Fruit fly (Drosophila melanogaster) whole organism, embryonic: Measurements from ENCODE around the gene Mzt1.
A peak's percentile ranks its signal among the peaks of the same experiment; 100 is the strongest.

Experiments
- Atf-2 ChIP-seq: fragments of 200-800 bp; sonication (Bioruptor generic); optimal IDR thresholded peaks from 2 replicates; lab custom pipeline; 2016; ENCODE audit warnings: missing biosample characterization, missing genetic modification characterization
- Bteb2 ChIP-seq: fragments of 200-800 bp; sonication (Bioruptor generic); optimal IDR thresholded peaks from 2 replicates; lab custom pipeline; 2016; ENCODE audit warnings: missing biosample characterization, missing genetic modification characterization
- CG10979 ChIP-seq: fragments of 200-800 bp; sonication (Bioruptor generic); optimal IDR thresholded peaks from 2 replicates; lab custom pipeline; 2018; ENCODE audit warnings: missing biosample characterization, mild to moderate bottlenecking, missing genetic modification characterization, moderate library complexity
- CG14014 ChIP-seq: fragments of 200-800 bp; sonication (Bioruptor generic); IDR thresholded peaks from 2 replicates; pipeline ENCODE4 v1.3.6; 2022; ENCODE audit warnings: missing biosample characterization, missing genetic modification characterization
- CG14965 ChIP-seq: fragments of 200-800 bp; sonication (Bioruptor generic); optimal IDR thresholded peaks from 2 replicates; lab custom pipeline; 2016; ENCODE audit warnings: missing biosample characterization, missing genetic modification characterization, borderline replicate concordance
- CG15073 ChIP-seq: fragments of 200-800 bp; sonication (Bioruptor generic); optimal IDR thresholded peaks from 2 replicates; lab custom pipeline; 2016; ENCODE audit warnings: missing biosample characterization, missing genetic modification characterization
- CG1602 ChIP-seq: fragments of 200-800 bp; sonication (Bioruptor generic); optimal IDR thresholded peaks from 3 replicates; lab custom pipeline; 2016; ENCODE audit warnings: missing biosample characterization, missing genetic modification characterization
- CG17328 ChIP-seq: fragments of 200-800 bp; sonication (Bioruptor generic); IDR thresholded peaks from 2 replicates; pipeline ENCODE4 v1.3.6; 2022; ENCODE audit warnings: missing biosample characterization, missing genetic modification characterization
- CG18011 ChIP-seq: fragments of 200-800 bp; sonication (Bioruptor generic); optimal IDR thresholded peaks from 2 replicates; lab custom pipeline; 2017; ENCODE audit warnings: missing biosample characterization, missing genetic modification characterization, mild to moderate bottlenecking, moderate library complexity, missing genotype
- CG30020 ChIP-seq: fragments of 200-800 bp; optimal IDR thresholded peaks from 2 replicates; lab custom pipeline; 2019; ENCODE audit warnings: missing biosample characterization, mild to moderate bottlenecking, missing genetic modification characterization, moderate library complexity
- CG32772 ChIP-seq: fragments of 200-800 bp; sonication (Bioruptor generic); IDR thresholded peaks from 2 replicates; pipeline ENCODE4 v1.3.6; 2022; ENCODE audit warnings: missing biosample characterization, missing genetic modification characterization
- CG33213 ChIP-seq: fragments of 200-800 bp; sonication (Bioruptor generic); optimal IDR thresholded peaks from 3 replicates; lab custom pipeline; 2016; ENCODE audit warnings: missing biosample characterization, missing genetic modification characterization
- CG4328 ChIP-seq: fragments of 200-800 bp; sonication (Bioruptor generic); optimal IDR thresholded peaks from 3 replicates; lab custom pipeline; 2017; ENCODE audit warnings: missing biosample characterization, missing genetic modification reagents, missing genetic modification characterization
- CG5953 ChIP-seq: fragments of 200-800 bp; sonication (Bioruptor generic); IDR thresholded peaks from 2 replicates; pipeline ENCODE4 v1.3.6; 2022; ENCODE audit warnings: missing biosample characterization, missing genetic modification characterization
- CG6765 ChIP-seq: fragments of 200-800 bp; sonication (Bioruptor generic); optimal IDR thresholded peaks from 3 replicates; lab custom pipeline; 2017; ENCODE audit warnings: missing biosample characterization, mild to moderate bottlenecking, missing genetic modification characterization
- CG6813 ChIP-seq: fragments of 200-800 bp; sonication (Bioruptor generic); optimal IDR thresholded peaks from 2 replicates; lab custom pipeline; 2017; ENCODE audit warnings: missing biosample characterization, missing genetic modification characterization, mild to moderate bottlenecking, moderate library complexity, missing genetic modification reagents
- CG7786 ChIP-seq: fragments of 200-800 bp; sonication (Bioruptor generic); optimal IDR thresholded peaks from 2 replicates; lab custom pipeline; 2016; ENCODE audit warnings: missing biosample characterization, missing genetic modification characterization
- D19B ChIP-seq: fragments of 200-800 bp; sonication (Bioruptor generic); optimal IDR thresholded peaks from 2 replicates; lab custom pipeline; 2017; ENCODE audit warnings: missing biosample characterization, mild to moderate bottlenecking, missing genetic modification characterization
- Deaf1 ChIP-seq: fragments of 200-800 bp; optimal IDR thresholded peaks from 3 replicates; lab custom pipeline; 2019; ENCODE audit warnings: missing biosample characterization, mild to moderate bottlenecking, missing genetic modification characterization, moderate library complexity
- Fer2 ChIP-seq: fragments of 200-800 bp; sonication (Bioruptor generic); optimal IDR thresholded peaks from 2 replicates; lab custom pipeline; 2018; ENCODE audit warnings: missing biosample characterization, mild to moderate bottlenecking, missing genetic modification characterization, moderate library complexity
- Fer3 ChIP-seq: fragments of 200-800 bp; sonication (Bioruptor generic); optimal IDR thresholded peaks from 2 replicates; lab custom pipeline; 2018; ENCODE audit warnings: missing biosample characterization, mild to moderate bottlenecking, missing genetic modification characterization, moderate library complexity
- HLH4C ChIP-seq: fragments of 200-800 bp; sonication (Bioruptor generic); IDR thresholded peaks from 3 replicates; pipeline ENCODE4 v1.3.6; 2022; ENCODE audit warnings: missing biosample characterization, missing genetic modification characterization; ENCODE audit not compliant: partially characterized antibody
- HmgD ChIP-seq: fragments of 200-800 bp; sonication (Bioruptor generic); optimal IDR thresholded peaks from 3 replicates; lab custom pipeline; 2016; ENCODE audit warnings: missing biosample characterization, missing genetic modification characterization
- Hr39 ChIP-seq: fragments of >200 bp; optimal IDR thresholded peaks from 2 replicates; lab custom pipeline; 2017
- Mrtf ChIP-seq: fragments of 200-800 bp; sonication (Bioruptor generic); IDR thresholded peaks from 3 replicates; pipeline ENCODE4 v1.3.6; 2022; ENCODE audit warnings: missing biosample characterization, missing genetic modification characterization
- NK7.1 ChIP-seq: fragments of 200-800 bp; sonication (Bioruptor generic); optimal IDR thresholded peaks from 3 replicates; lab custom pipeline; 2016; ENCODE audit warnings: missing biosample characterization, missing genetic modification characterization
- PHDP ChIP-seq: fragments of 200-800 bp; sonication (Bioruptor generic); optimal IDR thresholded peaks from 3 replicates; lab custom pipeline; 2018; ENCODE audit warnings: missing biosample characterization, mild to moderate bottlenecking, missing genetic modification characterization, moderate library complexity
- Pdp1 ChIP-seq, 2 experiments: fragments of 200-800 bp; sonication (Bioruptor generic); optimal IDR thresholded peaks; 3 replicates each; lab custom pipeline; 2016; ENCODE audit warnings: missing biosample characterization in 2 of 2, missing genetic modification characterization in 2 of 2, mild to moderate bottlenecking in 1 of 2, moderate library complexity in 1 of 2
- Sox100B ChIP-seq: fragments of 200-800 bp; sonication (Bioruptor generic); optimal IDR thresholded peaks from 3 replicates; lab custom pipeline; 2018; ENCODE audit warnings: missing biosample characterization, mild to moderate bottlenecking, missing genetic modification characterization
- Taf1 ChIP-seq: fragments of 200-800 bp; sonication (Bioruptor generic); IDR thresholded peaks from 2 replicates; pipeline ENCODE4 v1.3.6; 2022; ENCODE audit warnings: missing biosample characterization, missing genetic modification characterization
- Usf ChIP-seq: fragments of 200-800 bp; sonication (Bioruptor generic); optimal IDR thresholded peaks from 2 replicates; lab custom pipeline; 2017; ENCODE audit warnings: missing genotype, missing biosample characterization, missing genetic modification characterization
- amos ChIP-seq: fragments of 200-800 bp; sonication (Bioruptor generic); IDR thresholded peaks from 2 replicates; pipeline ENCODE4 v1.3.6; 2022; ENCODE audit warnings: missing biosample characterization, missing genetic modification characterization; ENCODE audit not compliant: partially characterized antibody
- btn ChIP-seq: fragments of 200-800 bp; sonication (Bioruptor generic); optimal IDR thresholded peaks from 2 replicates; lab custom pipeline; 2016; ENCODE audit warnings: missing biosample characterization, missing genetic modification characterization
- chm ChIP-seq: fragments of 200-800 bp; sonication (Bioruptor generic); IDR thresholded peaks from 2 replicates; pipeline ENCODE4 v1.3.6; 2022; ENCODE audit warnings: missing biosample characterization, missing genetic modification characterization
- croc ChIP-seq: fragments of 200-800 bp; sonication (Bioruptor generic); conservative IDR thresholded peaks from 3 replicates; pipeline ENCODE4 v1.3.6; 2022; ENCODE audit warnings: missing biosample characterization, missing genetic modification characterization
- dan ChIP-seq: fragments of 200-800 bp; sonication (Bioruptor generic); IDR thresholded peaks from 2 replicates; pipeline ENCODE4 v1.3.6; 2022; ENCODE audit warnings: missing biosample characterization, missing genetic modification characterization
- dimm ChIP-seq: fragments of 200-800 bp; sonication (Bioruptor generic); IDR thresholded peaks from 2 replicates; pipeline ENCODE4 v1.3.6; 2022; ENCODE audit warnings: missing biosample characterization, missing genetic modification characterization
- dmrt99B ChIP-seq: fragments of 200-800 bp; sonication (Bioruptor generic); optimal IDR thresholded peaks from 2 replicates; lab custom pipeline; 2018; ENCODE audit warnings: missing biosample characterization, mild to moderate bottlenecking, missing genetic modification characterization, moderate library complexity
- eyg ChIP-seq: fragments of 200-800 bp; sonication (Bioruptor generic); optimal IDR thresholded peaks from 3 replicates; lab custom pipeline; 2016; ENCODE audit warnings: missing biosample characterization, missing genetic modification characterization
- fd96Cb ChIP-seq: fragments of 200-800 bp; sonication (Bioruptor generic); optimal IDR thresholded peaks from 2 replicates; lab custom pipeline; 2018; ENCODE audit warnings: missing biosample characterization, mild to moderate bottlenecking, missing genetic modification characterization, moderate library complexity
- gsb-n ChIP-seq: fragments of 200-800 bp; sonication (Bioruptor generic); optimal IDR thresholded peaks from 3 replicates; lab custom pipeline; 2018; ENCODE audit warnings: missing biosample characterization, mild to moderate bottlenecking, missing genetic modification characterization
- maf-S ChIP-seq: fragments of 200-800 bp; sonication (Bioruptor generic); optimal IDR thresholded peaks from 2 replicates; lab custom pipeline; 2016; ENCODE audit warnings: missing biosample characterization, missing genetic modification characterization
- nau ChIP-seq: fragments of 200-800 bp; sonication (Bioruptor generic); optimal IDR thresholded peaks from 3 replicates; lab custom pipeline; 2017; ENCODE audit warnings: missing biosample characterization, mild to moderate bottlenecking, missing genetic modification characterization, missing genetic modification reagents
- nom ChIP-seq: fragments of 200-800 bp; sonication (Bioruptor generic); optimal IDR thresholded peaks from 2 replicates; lab custom pipeline; 2017; ENCODE audit warnings: missing biosample characterization, missing genetic modification characterization, mild to moderate bottlenecking, moderate library complexity, missing genetic modification reagents
- onecut ChIP-seq: fragments of 200-800 bp; sonication (Bioruptor generic); IDR thresholded peaks from 2 replicates; pipeline ENCODE4 v1.3.6; 2022; ENCODE audit warnings: missing biosample characterization, missing genetic modification characterization
- ranshi ChIP-seq: fragments of 200-800 bp; sonication (Bioruptor generic); IDR thresholded peaks from 2 replicates; pipeline ENCODE4 v1.3.6; 2022; ENCODE audit warnings: missing biosample characterization, missing genetic modification characterization
- rib ChIP-seq: fragments of 200-800 bp; sonication (Bioruptor generic); IDR thresholded peaks from 2 replicates; pipeline ENCODE4 v1.3.6; 2022; ENCODE audit warnings: missing biosample characterization, missing genetic modification characterization
- usp ChIP-seq: fragments of >200 bp; optimal IDR thresholded peaks from 2 replicates; lab custom pipeline; 2017; ENCODE audit warnings: missing biosample characterization, missing genetic modification characterization
- vvl ChIP-seq: fragments of 200-800 bp; sonication (Bioruptor generic); IDR thresholded peaks from 2 replicates; pipeline ENCODE4 v1.3.6; 2022; ENCODE audit warnings: missing biosample characterization, missing genetic modification characterization

Mzt1 gene

dm6 chr3L:2373421-2374043 lies 15.5 kb upstream of the Mzt1 start, which contains the start of the genes mRpL23 and CG9004 (continued):
- TF ChIP-seq CG33213 (GFP tag; lab: Kevin White, UChicago) (peak; percentile 99), nom (GFP tag; lab: Kevin White, UChicago) (peak; percentile 94), CG17328 (GFP tag; lab: Robert Waterston, UW) (peak; percentile 100), fd96Cb (tag; lab: Kevin White, UChicago) (peak; percentile 99), dmrt99B (tag; lab: Kevin White, UChicago) (peak; percentile 99), Fer3 (peak; percentile 99), Hr39 (lab: Kevin White, UChicago) (no peak), onecut (GFP tag; lab: Robert Waterston, UW) (peak; percentile 97), CG15073 (GFP tag; lab: Kevin White, UChicago) (peak; percentile 91), btn (GFP tag; lab: Kevin White, UChicago) (peak; percentile 96), Atf-2 (peak; percentile 98), Deaf1 (tag; lab: Kevin White, UChicago) (peak; percentile 86), CG7786 (GFP tag; lab: Kevin White, UChicago) (peak; percentile 98), CG5953 (GFP tag; lab: Robert Waterston, UW) (peak; percentile 99), vvl (GFP tag; lab: Robert Waterston, UW) (peak; percentile 100), HLH4C (GFP tag; lab: Robert Waterston, UW) (no peak), D19B (peak; percentile 95), chm (GFP tag; lab: Robert Waterston, UW) (peak; percentile 99), gsb-n (tag; lab: Kevin White, UChicago) (peak; percentile 98), CG1602 (peak; percentile 100), CG4328 (GFP tag; lab: Kevin White, UChicago) (peak; percentile 97), CG14965 (GFP tag; lab: Kevin White, UChicago) (peak; percentile 77), HmgD (GFP tag; lab: Kevin White, UChicago) (peak; percentile 93), Pdp1 (GFP tag; optimal IDR thresholded peaks at IDR 0.05; lab: Kevin White, UChicago) (peak; percentile 98 to 99), PHDP (tag; lab: Kevin White, UChicago) (peak; percentile 99), amos (GFP tag; lab: Robert Waterston, UW) (no peak), rib (GFP tag; lab: Robert Waterston, UW) (peak; percentile 100), maf-S (GFP tag; lab: Kevin White, UChicago) (peak; percentile 98), CG32772 (peak; percentile 100), eyg (peak; percentile 98), Mrtf (GFP tag; lab: Robert Waterston, UW) (peak; percentile 100), usp (GFP tag; lab: Kevin White, UChicago) (no peak), ranshi (peak; percentile 100), nau (GFP tag; lab: Kevin White, UChicago) (peak; percentile 97), Usf (GFP tag; lab: Kevin White, UChicago) (peak; percentile 99), Taf1 (peak; percentile 99), CG6813 (GFP tag; lab: Kevin White, UChicago) (peak; percentile 97), dimm (peak; percentile 99), dan (peak; percentile 98), croc (peak; percentile 99), CG6765 (peak; percentile 97), CG14014 (GFP tag; lab: Robert Waterston, UW) (peak; percentile 100), CG18011 (peak; percentile 93), Bteb2 (GFP tag; lab: Kevin White, UChicago) (peak; percentile 99), CG30020 (tag; lab: Kevin White, UChicago) (peak; percentile 89), NK7.1 (GFP tag; lab: Kevin White, UChicago) (peak; percentile 97), Sox100B (GFP tag; lab: Kevin White, UChicago) (peak; percentile 97), Fer2 (tag; lab: Kevin White, UChicago) (peak; percentile 99), CG10979 (peak; percentile 98)
